Fruit fly (Drosophila melanogaster): ENCODE results near the gene Cyp310a1.

dm6 chr2L:18625009-18625408 is 27.8 kb downstream of the Cyp310a1 start:
- TF ChIP-seq CTCF (optimal IDR thresholded peaks at IDR 0.05) (no peak), CG8478 (optimal IDR thresholded peaks at IDR 0.05) (no peak)

Data from S2 (cell line).